Worm (Caenorhabditis elegans) whole organism, L1 larva: ENCODE data around the gene his-3.
A peak's percentile ranks its signal among the peaks of the same experiment; 100 is the strongest.

Experiments
- F16B12.6 ChIP-seq: fragments of 150-350 bp; optimal IDR thresholded peaks from 2 replicates; lab custom pipeline; 2014; ENCODE audit warnings: missing biosample characterization, missing genetic modification characterization
- Y116A8C.19 ChIP-seq: sonication (generic microtip); optimal IDR thresholded peaks from 2 replicates; lab custom pipeline; 2016; ENCODE audit warnings: missing compliant biosample characterization, missing genetic modification characterization, borderline replicate concordance
- blmp-1 ChIP-seq: fragments of 150-350 bp; optimal IDR thresholded peaks from 2 replicates; lab custom pipeline; 2014; ENCODE audit warnings: missing biosample characterization, missing genetic modification characterization
- ceh-63 ChIP-seq: fragments of 200-800 bp; sonication (Bioruptor generic); optimal IDR thresholded peaks from 2 replicates; lab custom pipeline; 2018; ENCODE audit warnings: mild to moderate bottlenecking, missing genetic modification characterization, missing compliant biosample characterization
- ceh-8 ChIP-seq: fragments of 200-800 bp; sonication (Bioruptor generic); optimal IDR thresholded peaks from 2 replicates; lab custom pipeline; 2018; ENCODE audit warnings: mild to moderate bottlenecking, missing genetic modification characterization, moderate library complexity, missing compliant biosample characterization
- ceh-82 ChIP-seq, 3 experiments: fragments of 150-350 bp in 1 of 3; sonication (generic microtip) in 2 of 3; optimal IDR thresholded peaks; 2 replicates each; lab custom pipeline; 2014 to 2017; ENCODE audit warnings: missing biosample characterization in 3 of 3, missing genetic modification characterization in 3 of 3
- ceh-88 ChIP-seq: fragments of 200-800 bp; sonication (Bioruptor generic); IDR thresholded peaks from 2 replicates; pipeline ENCODE4 v1.3.6; 2022; ENCODE audit warnings: missing genetic modification characterization, missing compliant biosample characterization
- dpl-1 ChIP-seq, 3 experiments: fragments of 150-350 bp in 2 of 3; sonication (generic microtip) in 1 of 3; optimal IDR thresholded peaks; 2 replicates each; lab custom pipeline; 2014 to 2017; ENCODE audit warnings: missing biosample characterization in 3 of 3, missing genetic modification characterization in 3 of 3, missing genetic modification reagents in 3 of 3
- dsc-1 ChIP-seq: sonication (generic microtip); optimal IDR thresholded peaks from 2 replicates; lab custom pipeline; 2016; ENCODE audit warnings: mild to moderate bottlenecking, missing genetic modification characterization, missing compliant biosample characterization
- efl-1 ChIP-seq, 4 experiments: fragments of 150-350 bp; optimal IDR thresholded peaks in 3 of 4; peaks in 1 of 4; 1 replicate in 1 of 4; 2 replicates in 3 of 4; lab custom pipeline; 2014; ENCODE audit warnings: missing biosample characterization in 2 of 4, missing genetic modification characterization in 2 of 4, missing genetic modification reagents in 2 of 4
- efl-3 ChIP-seq: fragments of 200-800 bp; sonication (Bioruptor generic); optimal IDR thresholded peaks from 2 replicates; lab custom pipeline; 2018; ENCODE audit warnings: mild to moderate bottlenecking, missing genetic modification characterization, missing compliant biosample characterization
- egl-13 ChIP-seq: sonication (generic microtip); optimal IDR thresholded peaks from 2 replicates; lab custom pipeline; 2016; ENCODE audit warnings: missing genotype, missing genetic modification reagents, missing genetic modification characterization, missing compliant biosample characterization
- egl-27 ChIP-seq, 2 experiments: fragments of 150-350 bp in 1 of 2; sonication (generic microtip); optimal IDR thresholded peaks; 3 replicates each; lab custom pipeline; 2017 to 2018; ENCODE audit warnings: missing biosample characterization in 2 of 2, missing genetic modification characterization in 2 of 2, missing genetic modification reagents in 2 of 2
- ets-5 ChIP-seq: fragments of 200-800 bp; sonication (Bioruptor generic); IDR thresholded peaks from 2 replicates; pipeline ENCODE4 v1.3.6; 2022; ENCODE audit warnings: missing genetic modification characterization, missing compliant biosample characterization
- fkh-4 ChIP-seq: sonication (generic microtip); optimal IDR thresholded peaks from 2 replicates; lab custom pipeline; 2016; ENCODE audit warnings: missing compliant biosample characterization, missing genetic modification characterization, borderline replicate concordance
- grh-1 ChIP-seq: fragments of 200-800 bp; sonication (Bioruptor generic); IDR thresholded peaks from 2 replicates; pipeline ENCODE4 v1.3.6; 2022; ENCODE audit warnings: missing genetic modification reagents, missing genetic modification characterization, missing compliant biosample characterization
- hlh-17 ChIP-seq: fragments of 200-800 bp; sonication (Bioruptor generic); optimal IDR thresholded peaks from 2 replicates; lab custom pipeline; 2018; ENCODE audit warnings: missing genetic modification characterization, mild to moderate bottlenecking, missing compliant biosample characterization, moderate library complexity, borderline replicate concordance
- hpl-2 ChIP-seq: fragments of 150-350 bp; optimal IDR thresholded peaks from 2 replicates; lab custom pipeline; 2014; ENCODE audit warnings: missing biosample characterization, missing genetic modification reagents, missing genetic modification characterization
- irx-1 ChIP-seq: sonication (generic microtip); optimal IDR thresholded peaks from 2 replicates; lab custom pipeline; 2016; ENCODE audit warnings: missing genetic modification characterization, missing compliant biosample characterization
- isw-1 ChIP-seq: fragments of 200-800 bp; sonication (Bioruptor generic); IDR thresholded peaks from 2 replicates; pipeline ENCODE4 v1.3.6; 2022; ENCODE audit warnings: missing genetic modification characterization, missing compliant biosample characterization
- lin-13 ChIP-seq: fragments of 150-350 bp; optimal IDR thresholded peaks from 2 replicates; lab custom pipeline; 2014; ENCODE audit warnings: missing biosample characterization, missing genetic modification reagents, missing genetic modification characterization
- lin-15B ChIP-seq: fragments of 150-350 bp; sonication (generic microtip); optimal IDR thresholded peaks from 3 replicates; lab custom pipeline; 2014; ENCODE audit warnings: missing biosample characterization, missing genetic modification characterization
- lin-39 ChIP-seq: fragments of 150-350 bp; optimal IDR thresholded peaks from 2 replicates; lab custom pipeline; 2014; ENCODE audit warnings: missing biosample characterization, missing genetic modification reagents, missing genetic modification characterization
- mef-2 ChIP-seq: fragments of 150-350 bp; optimal IDR thresholded peaks from 2 replicates; lab custom pipeline; 2014; ENCODE audit warnings: missing biosample characterization, missing genetic modification characterization
- mep-1 ChIP-seq: fragments of 150-350 bp; optimal IDR thresholded peaks from 2 replicates; lab custom pipeline; 2014; ENCODE audit warnings: missing biosample characterization, missing genetic modification characterization
- nhr-19 ChIP-seq: fragments of 200-800 bp; sonication (Bioruptor generic); conservative IDR thresholded peaks from 2 replicates; pipeline ENCODE4 v1.3.6; 2022; ENCODE audit warnings: missing genetic modification characterization, missing compliant biosample characterization
- nhr-47 ChIP-seq: sonication (generic microtip); optimal IDR thresholded peaks from 2 replicates; lab custom pipeline; 2016; ENCODE audit warnings: mild to moderate bottlenecking, missing genetic modification characterization, moderate library complexity, missing compliant biosample characterization
- nhr-84 ChIP-seq: sonication (generic microtip); optimal IDR thresholded peaks from 2 replicates; lab custom pipeline; 2017; ENCODE audit warnings: missing biosample characterization, missing genetic modification characterization
- nhr-90 ChIP-seq: sonication (generic microtip); optimal IDR thresholded peaks from 2 replicates; lab custom pipeline; 2016; ENCODE audit warnings: mild to moderate bottlenecking, missing genetic modification characterization, missing compliant biosample characterization; ENCODE audit not compliant: poor library complexity
- pag-3 ChIP-seq: sonication (generic microtip); optimal IDR thresholded peaks from 2 replicates; lab custom pipeline; 2017; ENCODE audit warnings: missing genetic modification characterization, mild to moderate bottlenecking, missing compliant biosample characterization, antibody characterized with exemption, borderline replicate concordance; ENCODE audit not compliant: insufficient read depth
- pax-3 ChIP-seq: fragments of 200-800 bp; sonication (Bioruptor generic); optimal IDR thresholded peaks from 2 replicates; lab custom pipeline; 2018; ENCODE audit warnings: mild to moderate bottlenecking, missing genetic modification characterization, moderate library complexity, missing compliant biosample characterization
- pqm-1 ChIP-seq: sonication (generic microtip); optimal IDR thresholded peaks from 3 replicates; lab custom pipeline; 2017; ENCODE audit warnings: missing biosample characterization, missing genetic modification characterization
- rnt-1 ChIP-seq: sonication (generic microtip); optimal IDR thresholded peaks from 2 replicates; lab custom pipeline; 2016; ENCODE audit warnings: mild to moderate bottlenecking, missing genetic modification characterization, moderate library complexity, missing compliant biosample characterization
- sox-4 ChIP-seq: sonication (generic microtip); optimal IDR thresholded peaks from 2 replicates; lab custom pipeline; 2016; ENCODE audit warnings: missing genetic modification characterization, missing compliant biosample characterization
- swsn-7 ChIP-seq: sonication (generic microtip); optimal IDR thresholded peaks from 2 replicates; lab custom pipeline; 2016; ENCODE audit warnings: missing genetic modification characterization, missing compliant biosample characterization
- tlp-1 ChIP-seq: fragments of 150-350 bp; optimal IDR thresholded peaks from 2 replicates; lab custom pipeline; 2014; ENCODE audit warnings: missing biosample characterization, missing genetic modification characterization
- unc-30 ChIP-seq: sonication (generic microtip); optimal IDR thresholded peaks from 2 replicates; lab custom pipeline; 2017; ENCODE audit warnings: missing biosample characterization, missing genetic modification characterization
- unc-86 ChIP-seq: sonication (generic microtip); optimal IDR thresholded peaks from 2 replicates; lab custom pipeline; 2016; ENCODE audit warnings: missing genetic modification characterization, missing compliant biosample characterization
- unc-98 ChIP-seq: fragments of 200-800 bp; sonication (Bioruptor generic); IDR thresholded peaks from 2 replicates; pipeline ENCODE4 v1.3.6; 2022; ENCODE audit warnings: missing genetic modification characterization, missing compliant biosample characterization
- vab-15 ChIP-seq: sonication (generic microtip); optimal IDR thresholded peaks from 2 replicates; lab custom pipeline; 2017; ENCODE audit warnings: missing genotype, mild to moderate bottlenecking, missing genetic modification characterization, missing compliant biosample characterization
- zag-1 ChIP-seq: fragments of 150-350 bp; optimal IDR thresholded peaks from 2 replicates; lab custom pipeline; 2014; ENCODE audit warnings: missing biosample characterization, missing genetic modification characterization
- zip-4 ChIP-seq: fragments of 200-800 bp; sonication (Bioruptor generic); optimal IDR thresholded peaks from 2 replicates; lab custom pipeline; 2018; ENCODE audit warnings: mild to moderate bottlenecking, missing genetic modification characterization, moderate library complexity, missing compliant biosample characterization

Gene his-3

DNA sequence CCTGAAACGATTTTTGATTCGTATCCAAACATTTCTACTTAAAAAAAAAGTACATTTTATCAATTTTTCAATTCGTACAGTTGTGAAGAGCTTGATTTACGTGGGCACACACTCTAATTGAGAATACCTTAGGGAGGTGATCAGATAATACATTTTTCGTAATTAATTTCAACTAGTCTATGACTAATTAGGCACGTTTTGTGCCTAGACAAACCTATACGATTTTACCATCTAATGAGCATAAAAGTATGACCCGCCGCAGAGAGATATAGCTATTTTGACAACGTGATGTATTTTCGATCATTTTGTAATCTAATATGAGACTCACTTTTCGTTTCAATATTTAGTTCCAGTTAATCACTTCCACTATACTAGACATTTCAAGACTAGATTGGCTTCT lies 23.6 kb upstream of the his-3 start:
- TF ChIP-seq isw-1, result no peak
- peak; percentile 66 for TF ChIP-seq ceh-8 (GFP tag; lab: Kevin White, UChicago)
- TF ChIP-seq ceh-63 (GFP tag; lab: Kevin White, UChicago), result no peak
- TF ChIP-seq hpl-2 (GFP tag; lab: Kevin White, UChicago), result no peak

DNA sequence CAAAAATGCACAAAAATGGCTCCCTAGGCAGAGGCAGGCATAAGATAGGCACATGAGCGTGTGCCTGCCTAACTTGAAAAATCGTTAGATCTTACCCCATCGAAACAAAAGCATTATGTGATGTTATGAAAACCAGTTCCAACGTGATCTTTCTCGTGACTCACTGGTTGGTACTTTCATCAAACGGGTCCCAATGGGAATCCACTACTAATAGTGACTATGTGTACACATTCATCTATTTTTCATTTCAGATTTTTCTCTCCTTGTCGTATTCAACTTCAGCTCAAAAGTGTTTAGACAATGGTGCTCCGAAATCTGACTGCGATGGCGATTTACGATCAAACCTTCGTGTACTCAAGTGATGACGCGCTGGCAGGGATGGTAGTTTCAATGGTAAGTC lies 22.9 kb upstream of the his-3 start, which contains the start of gene srx-43:
srx-43 (plus strand) TSS at position 301 of the 400 bp plus-strand sequence.
- TF ChIP-seq zip-4 (GFP tag; lab: Kevin White, UChicago) (no peak), mep-1 (tag; lab: Kevin White, UChicago) (no peak), tlp-1 (no peak), blmp-1 (tag; lab: Kevin White, UChicago) (no peak), swsn-7 (tag; lab: Kevin White, UChicago) (no peak), egl-13 (tag; lab: Kevin White, UChicago) (no peak), grh-1 (GFP tag; lab: Robert Waterston, UW) (no peak), zag-1 (tag; lab: Kevin White, UChicago) (no peak), pqm-1 (tag; lab: Kevin White, UChicago) (no peak), hpl-2 (GFP tag; lab: Kevin White, UChicago) (no peak)
- TF ChIP-seq, all 84 proteins: peak for 0

DNA sequence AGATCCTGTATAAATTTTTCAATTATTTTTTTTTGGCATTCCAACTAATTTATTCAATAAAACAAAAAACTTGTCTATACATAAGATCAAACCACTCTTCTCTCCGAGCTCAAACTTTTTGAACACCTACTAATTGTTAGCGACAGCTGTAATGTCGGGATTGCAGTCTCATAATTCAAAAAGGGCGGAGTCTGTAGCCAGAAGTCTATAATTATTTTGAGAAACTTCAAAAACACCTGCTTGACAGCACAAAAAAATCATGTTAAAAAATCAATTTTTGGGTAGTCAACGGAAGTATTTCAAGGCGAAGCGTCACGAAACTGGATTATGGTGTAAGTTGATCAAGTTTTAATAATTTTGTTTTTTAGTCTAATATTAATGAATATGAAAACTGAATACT lies 20.6 kb upstream of the his-3 start, which contains the start of gene srx-44:
srx-44 (plus strand) TSS at position 301 of the 400 bp plus-strand sequence.
- TF ChIP-seq unc-30 (tag; lab: Kevin White, UChicago), result no peak
- no peak for TF ChIP-seq lin-15B (tag; lab: Kevin White, UChicago)
- no peak for TF ChIP-seq unc-86
- no peak for TF ChIP-seq rnt-1 (tag; lab: Kevin White, UChicago)
- no peak for TF ChIP-seq lin-39 (tag; lab: Kevin White, UChicago)
- no peak for TF ChIP-seq dsc-1 (tag; lab: Kevin White, UChicago)
- no peak for TF ChIP-seq nhr-90 (tag; lab: Kevin White, UChicago)
- no peak for TF ChIP-seq nhr-47 (tag; lab: Kevin White, UChicago)
- no peak for TF ChIP-seq pax-3 (tag; lab: Kevin White, UChicago)
- TF ChIP-seq ceh-82 (tag; optimal IDR thresholded peaks at IDR 0.05; lab: Kevin White, UChicago), result no peak
- TF ChIP-seq ets-5, result no peak
- TF ChIP-seq mep-1 (tag; lab: Kevin White, UChicago), result no peak
- no peak for TF ChIP-seq mef-2
- TF ChIP-seq zip-4 (GFP tag; lab: Kevin White, UChicago), result no peak
- no peak for TF ChIP-seq hlh-17 (GFP tag; lab: Kevin White, UChicago)
- no peak for TF ChIP-seq lin-13
- TF ChIP-seq irx-1 (tag; lab: Kevin White, UChicago), result no peak

DNA sequence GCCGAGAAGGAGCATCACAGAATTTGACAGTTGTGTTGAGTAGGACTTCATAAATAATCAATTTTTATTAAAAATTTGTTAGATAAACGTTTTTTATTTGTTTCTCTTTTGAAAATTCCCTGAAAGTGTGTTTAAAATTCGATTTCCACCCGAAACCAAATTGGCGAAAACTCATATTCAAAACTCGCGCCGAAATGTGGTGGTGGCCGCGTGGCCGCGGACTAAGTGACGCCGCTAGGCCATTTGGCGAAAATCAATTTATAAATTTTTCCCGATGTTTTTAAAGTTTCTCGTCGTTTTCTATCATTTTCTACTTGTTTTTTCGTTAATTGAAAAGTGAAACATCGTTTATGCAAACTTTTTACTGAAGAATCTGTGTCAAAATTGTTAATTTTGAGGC lies 18.0 kb upstream of the his-3 start:
- TF ChIP-seq zip-4 (GFP tag; lab: Kevin White, UChicago), result no peak
- no peak for TF ChIP-seq ceh-8 (GFP tag; lab: Kevin White, UChicago)
- TF ChIP-seq grh-1 (GFP tag; lab: Robert Waterston, UW), result no peak
- no peak for TF ChIP-seq nhr-84 (tag; lab: Kevin White, UChicago)
- no peak; the same call in 1 of the 2 replicates for TF ChIP-seq nhr-19
- no peak for TF ChIP-seq egl-27 (tag; optimal IDR thresholded peaks at IDR 0.05; lab: Kevin White, UChicago)
- peak; percentile 51 for TF ChIP-seq sox-4
- peak; percentile 15 to 52 (median 36) for TF ChIP-seq ceh-82 (tag; optimal IDR thresholded peaks at IDR 0.05; lab: Kevin White, UChicago)
- TF ChIP-seq ceh-88 (GFP tag; lab: Robert Waterston, UW), result no peak
- TF ChIP-seq efl-3 (GFP tag; lab: Kevin White, UChicago), result no peak
- peak; percentile 30 for TF ChIP-seq Y116A8C.19 (tag; lab: Kevin White, UChicago)
- peak; percentile 60 for TF ChIP-seq fkh-4 (tag; lab: Kevin White, UChicago)
- TF ChIP-seq vab-15, result no peak
- peak; percentile 75 for TF ChIP-seq nhr-90 (tag; lab: Kevin White, UChicago)
- TF ChIP-seq lin-13, result no peak
- no peak for TF ChIP-seq hpl-2 (GFP tag; lab: Kevin White, UChicago)
- no peak for TF ChIP-seq F16B12.6 (tag; lab: Kevin White, UChicago)
- no peak for TF ChIP-seq tlp-1
- TF ChIP-seq efl-1 (optimal IDR thresholded peaks at IDR 0.05; lab: Kevin White, UChicago), result peak; percentile 92 to 95
- peak; percentile 92 to 99 for TF ChIP-seq efl-1 (GFP tag; optimal IDR thresholded peaks at IDR 0.05 in 1 of 2; lab: Kevin White, UChicago)
- TF ChIP-seq pag-3 (tag; lab: Kevin White, UChicago), result no peak
- TF ChIP-seq dpl-1 (GFP tag; optimal IDR thresholded peaks at IDR 0.05; lab: Kevin White, UChicago), result peak; percentile 82 to 91 (median 88)
- TF ChIP-seq lin-15B (tag; lab: Kevin White, UChicago), result no peak
- TF ChIP-seq hlh-17 (GFP tag; lab: Kevin White, UChicago), result no peak
- TF ChIP-seq zag-1 (tag; lab: Kevin White, UChicago), result no peak
- peak; percentile 73 for TF ChIP-seq nhr-47 (tag; lab: Kevin White, UChicago)
- TF ChIP-seq dsc-1 (tag; lab: Kevin White, UChicago), result peak; percentile 52
- TF ChIP-seq unc-98 (GFP tag; lab: Robert Waterston, UW), result peak; percentile 66
- peak; percentile 52 for TF ChIP-seq swsn-7 (tag; lab: Kevin White, UChicago)
